Fruit fly (Drosophila melanogaster) whole organism: Measurements from ENCODE around the gene Nckx30C.

Source experiments
- EcR ChIP-seq, 2 experiments: fragments of >200 bp; optimal IDR thresholded peaks; 2 replicates each; lab custom pipeline; 2017; ENCODE audit warnings: missing biosample characterization in 2 of 2, missing genetic modification characterization in 2 of 2, missing genetic modification reagents in 2 of 2
- pan ChIP-seq: fragments of >200 bp; optimal IDR thresholded peaks from 2 replicates; lab custom pipeline; 2017

- TF ChIP-seq EcR (GFP tag; optimal IDR thresholded peaks at IDR 0.05; lab: Kevin White, UChicago), result no peak
- no peak for TF ChIP-seq pan (lab: Kevin White, UChicago)
These were observed 46.6 kb upstream of the Nckx30C start, which contains the start of gene CG13123 for dm6 chr2L:9792945-9793344.
